Fruit fly (Drosophila melanogaster) whole organism: ENCODE results near the gene betaTub65B.

Experiments
- CG8478 ChIP-seq: fragments of >200 bp; optimal IDR thresholded peaks from 2 replicates; lab custom pipeline; 2018; ENCODE audit warnings: inconsistent platforms
- Dll ChIP-seq: fragments of >200 bp; optimal IDR thresholded peaks from 2 replicates; lab custom pipeline; 2017
- EcR ChIP-seq, 2 experiments: fragments of >200 bp; optimal IDR thresholded peaks; 2 replicates each; lab custom pipeline; 2017; ENCODE audit warnings: missing biosample characterization in 2 of 2, missing genetic modification characterization in 2 of 2, missing genetic modification reagents in 2 of 2
- pan ChIP-seq: fragments of >200 bp; optimal IDR thresholded peaks from 2 replicates; lab custom pipeline; 2017
- psq ChIP-seq: fragments of >200 bp; optimal IDR thresholded peaks from 2 replicates; lab custom pipeline; 2017
- usp ChIP-seq: fragments of >200 bp; optimal IDR thresholded peaks from 2 replicates; lab custom pipeline; 2017; ENCODE audit warnings: missing biosample characterization, missing genetic modification characterization, mixed read lengths

betaTub65B gene

DNA sequence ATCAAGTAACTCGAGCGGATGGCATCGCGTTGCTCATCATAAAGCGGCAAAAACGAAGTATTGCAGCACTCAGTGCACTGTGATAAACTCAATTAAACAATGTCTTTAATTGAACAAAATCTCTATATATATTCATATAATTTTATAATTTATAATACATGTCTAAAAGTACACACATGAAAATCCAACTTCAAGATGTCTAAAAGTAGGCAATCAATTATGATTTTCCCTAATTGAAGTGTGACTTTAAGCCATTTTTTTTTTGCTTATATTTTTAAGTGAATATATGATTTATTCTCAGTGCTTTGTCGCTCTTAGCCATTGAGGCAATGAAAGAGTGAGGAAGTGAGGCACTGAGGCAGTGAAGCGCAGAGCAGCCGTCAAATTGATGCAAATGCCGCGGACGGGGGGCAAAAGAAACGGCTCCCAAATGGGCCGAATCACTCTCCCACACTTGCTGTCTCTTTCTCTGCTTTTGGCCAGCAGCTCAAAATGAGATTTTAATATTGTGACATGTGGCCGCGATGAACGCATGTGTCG lies 46.9 kb downstream of the betaTub65B start:
- TF ChIP-seq pan (lab: Kevin White, UChicago) = no peak
- no peak for TF ChIP-seq Dll (lab: Kevin White, UChicago)
- TF ChIP-seq psq (lab: Kevin White, UChicago) = no peak
- TF ChIP-seq usp (GFP tag; lab: Kevin White, UChicago) = no peak
- no peak for TF ChIP-seq EcR (GFP tag; optimal IDR thresholded peaks at IDR 0.05; lab: Kevin White, UChicago)
- no peak for TF ChIP-seq CG8478 (lab: Kevin White, UChicago)
